Fruit fly (Drosophila melanogaster) whole organism, embryonic: ENCODE results near the gene shi.

Source experiments
- Adf1 ChIP-seq: fragments of 200-800 bp; sonication (Bioruptor generic); IDR thresholded peaks from 2 replicates; pipeline ENCODE4 v1.3.6; 2022; ENCODE audit warnings: missing biosample characterization, missing genetic modification characterization
- B-H1 ChIP-seq: fragments of 200-800 bp; sonication (Bioruptor generic); IDR thresholded peaks from 3 replicates; pipeline ENCODE4 v1.3.6; 2022; ENCODE audit warnings: missing biosample characterization, missing genetic modification characterization
- CG10654 ChIP-seq: fragments of 200-800 bp; sonication (Bioruptor generic); optimal IDR thresholded peaks from 2 replicates; lab custom pipeline; 2016; ENCODE audit warnings: missing biosample characterization, missing genetic modification characterization
- CG11398 ChIP-seq: fragments of 200-800 bp; sonication (Bioruptor generic); optimal IDR thresholded peaks from 2 replicates; lab custom pipeline; 2016; ENCODE audit warnings: missing biosample characterization, missing genetic modification characterization
- CG11695 ChIP-seq: fragments of 200-800 bp; sonication (Bioruptor generic); IDR thresholded peaks from 3 replicates; pipeline ENCODE4 v1.3.6; 2022; ENCODE audit warnings: missing biosample characterization, missing genetic modification characterization
- CG12391 ChIP-seq: fragments of 200-800 bp; sonication (Bioruptor generic); optimal IDR thresholded peaks from 3 replicates; lab custom pipeline; 2018; ENCODE audit warnings: missing biosample characterization, mild to moderate bottlenecking, missing genetic modification characterization, moderate library complexity
- CG15073 ChIP-seq: fragments of 200-800 bp; sonication (Bioruptor generic); optimal IDR thresholded peaks from 2 replicates; lab custom pipeline; 2016; ENCODE audit warnings: missing biosample characterization, missing genetic modification characterization
- CG15601 ChIP-seq: fragments of 200-800 bp; sonication (Bioruptor generic); optimal IDR thresholded peaks from 3 replicates; lab custom pipeline; 2019; ENCODE audit warnings: missing biosample characterization, mild to moderate bottlenecking, missing genetic modification characterization, moderate library complexity
- CG16815 ChIP-seq: fragments of 200-800 bp; sonication (Bioruptor generic); optimal IDR thresholded peaks from 3 replicates; lab custom pipeline; 2017; ENCODE audit warnings: missing biosample characterization, mild to moderate bottlenecking, missing genetic modification characterization
- CG17612 ChIP-seq: fragments of 200-800 bp; sonication (Bioruptor generic); IDR thresholded peaks from 2 replicates; pipeline ENCODE4 v1.3.6; 2022; ENCODE audit warnings: missing biosample characterization, missing genetic modification characterization
- CG2116 ChIP-seq: fragments of 200-800 bp; sonication (Bioruptor generic); optimal IDR thresholded peaks from 3 replicates; lab custom pipeline; 2018; ENCODE audit warnings: missing biosample characterization, mild to moderate bottlenecking, missing genetic modification characterization
- CG2120 ChIP-seq: fragments of 200-800 bp; sonication (Bioruptor generic); optimal IDR thresholded peaks from 3 replicates; lab custom pipeline; 2016; ENCODE audit warnings: missing biosample characterization, missing genetic modification characterization
- CG2678 ChIP-seq: fragments of 200-800 bp; sonication (Bioruptor generic); optimal IDR thresholded peaks from 3 replicates; lab custom pipeline; 2019; ENCODE audit warnings: missing biosample characterization, mild to moderate bottlenecking, missing genetic modification characterization, moderate library complexity
- CG30020 ChIP-seq: fragments of 200-800 bp; optimal IDR thresholded peaks from 2 replicates; lab custom pipeline; 2019; ENCODE audit warnings: missing biosample characterization, mild to moderate bottlenecking, missing genetic modification characterization, moderate library complexity
- CG33213 ChIP-seq: fragments of 200-800 bp; sonication (Bioruptor generic); optimal IDR thresholded peaks from 3 replicates; lab custom pipeline; 2016; ENCODE audit warnings: missing biosample characterization, missing genetic modification characterization
- CG3407 ChIP-seq: fragments of 200-800 bp; sonication (Bioruptor generic); optimal IDR thresholded peaks from 2 replicates; lab custom pipeline; 2018; ENCODE audit warnings: missing biosample characterization, mild to moderate bottlenecking, missing genetic modification characterization
- CG4617 ChIP-seq: fragments of 200-800 bp; sonication (Bioruptor generic); optimal IDR thresholded peaks from 3 replicates; lab custom pipeline; 2016; ENCODE audit warnings: missing biosample characterization, missing genetic modification characterization, borderline replicate concordance
- CG8290 ChIP-seq, 3 experiments: fragments of 200-800 bp; sonication (Bioruptor generic); optimal IDR thresholded peaks; 2 replicates each; lab custom pipeline; 2016 to 2019; ENCODE audit warnings: missing biosample characterization in 3 of 3, missing genetic modification characterization in 3 of 3, mild to moderate bottlenecking in 2 of 3, moderate library complexity in 1 of 3
- CG8478 ChIP-seq: fragments of >200 bp; optimal IDR thresholded peaks from 2 replicates; lab custom pipeline; 2018
- CoRest ChIP-seq: fragments of 200-800 bp; sonication (Bioruptor generic); optimal IDR thresholded peaks from 3 replicates; lab custom pipeline; 2018; ENCODE audit warnings: missing biosample characterization, mild to moderate bottlenecking, missing genetic modification characterization, moderate library complexity
- Doc3 ChIP-seq: fragments of 200-800 bp; sonication (Bioruptor generic); IDR thresholded peaks from 3 replicates; pipeline ENCODE4 v1.3.6; 2022; ENCODE audit warnings: missing biosample characterization, missing genetic modification characterization; ENCODE audit not compliant: partially characterized antibody
- Dp ChIP-seq: fragments of 200-800 bp; sonication (Bioruptor generic); optimal IDR thresholded peaks from 2 replicates; lab custom pipeline; 2018; ENCODE audit warnings: missing biosample characterization, mild to moderate bottlenecking, missing genetic modification characterization, moderate library complexity
- Dref ChIP-seq: fragments of 200-800 bp; sonication (Bioruptor generic); IDR thresholded peaks from 2 replicates; pipeline ENCODE4 v1.3.6; 2022; ENCODE audit warnings: missing biosample characterization, missing genetic modification characterization
- Fer1 ChIP-seq: fragments of 200-800 bp; sonication (Bioruptor generic); optimal IDR thresholded peaks from 2 replicates; lab custom pipeline; 2017; ENCODE audit warnings: missing biosample characterization, mild to moderate bottlenecking, missing genetic modification characterization
- H2.0 ChIP-seq: fragments of 200-800 bp; sonication (Bioruptor generic); IDR thresholded peaks from 2 replicates; pipeline ENCODE4 v1.3.6; 2022; ENCODE audit warnings: missing biosample characterization, missing genetic modification characterization
- HLH3B ChIP-seq: fragments of 200-800 bp; sonication (Bioruptor generic); IDR thresholded peaks from 2 replicates; pipeline ENCODE4 v1.3.6; 2022; ENCODE audit warnings: missing biosample characterization, missing genetic modification characterization
- Nf-YB ChIP-seq: fragments of 200-800 bp; sonication (Bioruptor generic); optimal IDR thresholded peaks from 3 replicates; lab custom pipeline; 2019; ENCODE audit warnings: missing biosample characterization, mild to moderate bottlenecking, missing genetic modification characterization, moderate library complexity
- Six4 ChIP-seq: fragments of 200-800 bp; sonication (Bioruptor generic); optimal IDR thresholded peaks from 2 replicates; lab custom pipeline; 2016; ENCODE audit warnings: missing biosample characterization, missing genetic modification characterization
- al ChIP-seq: fragments of 200-800 bp; sonication (Bioruptor generic); IDR thresholded peaks from 2 replicates; pipeline ENCODE4 v1.3.6; 2022; ENCODE audit warnings: missing biosample characterization, missing genetic modification characterization
- cg ChIP-seq: fragments of 200-800 bp; sonication (Bioruptor generic); optimal IDR thresholded peaks from 3 replicates; lab custom pipeline; 2019; ENCODE audit warnings: missing biosample characterization, mild to moderate bottlenecking, missing genetic modification characterization, moderate library complexity
- chn ChIP-seq: fragments of 200-800 bp; sonication (Bioruptor generic); optimal IDR thresholded peaks from 2 replicates; lab custom pipeline; 2016; ENCODE audit warnings: missing biosample characterization, missing genetic modification characterization
- cwo ChIP-seq: fragments of 200-800 bp; sonication (Bioruptor generic); optimal IDR thresholded peaks from 3 replicates; lab custom pipeline; 2017; ENCODE audit warnings: missing biosample characterization, missing genetic modification characterization, mild to moderate bottlenecking, moderate library complexity, missing genetic modification reagents
- da ChIP-seq: fragments of 200-800 bp; sonication (Bioruptor generic); optimal IDR thresholded peaks from 2 replicates; lab custom pipeline; 2016; ENCODE audit warnings: missing biosample characterization, missing genetic modification characterization
- dan ChIP-seq: fragments of 200-800 bp; sonication (Bioruptor generic); IDR thresholded peaks from 2 replicates; pipeline ENCODE4 v1.3.6; 2022; ENCODE audit warnings: missing biosample characterization, missing genetic modification characterization
- danr ChIP-seq: fragments of 200-800 bp; sonication (Bioruptor generic); IDR thresholded peaks from 2 replicates; pipeline ENCODE4 v1.3.6; 2022; ENCODE audit warnings: missing biosample characterization, missing genetic modification characterization
- dimm ChIP-seq: fragments of 200-800 bp; sonication (Bioruptor generic); IDR thresholded peaks from 2 replicates; pipeline ENCODE4 v1.3.6; 2022; ENCODE audit warnings: missing biosample characterization, missing genetic modification characterization
- ems ChIP-seq: fragments of 200-800 bp; sonication (Bioruptor generic); optimal IDR thresholded peaks from 3 replicates; lab custom pipeline; 2016; ENCODE audit warnings: missing biosample characterization, missing genetic modification characterization
- esg ChIP-seq: fragments of 200-800 bp; sonication (Bioruptor generic); conservative IDR thresholded peaks from 2 replicates; pipeline ENCODE4 v1.3.6; 2022; ENCODE audit warnings: missing biosample characterization, missing genetic modification characterization
- gfzf ChIP-seq: fragments of 200-800 bp; sonication (Bioruptor generic); optimal IDR thresholded peaks from 2 replicates; lab custom pipeline; 2016; ENCODE audit warnings: missing biosample characterization, mild to moderate bottlenecking, missing genetic modification characterization, moderate library complexity
- grau ChIP-seq: fragments of 200-800 bp; optimal IDR thresholded peaks from 3 replicates; lab custom pipeline; 2019; ENCODE audit warnings: missing biosample characterization, mild to moderate bottlenecking, missing genetic modification characterization, moderate library complexity
- grn ChIP-seq: fragments of 200-800 bp; sonication (Bioruptor generic); optimal IDR thresholded peaks from 3 replicates; lab custom pipeline; 2017; ENCODE audit warnings: missing biosample characterization, missing genetic modification characterization
- gt ChIP-seq: fragments of 200-800 bp; sonication (Bioruptor generic); IDR thresholded peaks from 2 replicates; pipeline ENCODE4 v1.3.6; 2022; ENCODE audit warnings: missing biosample characterization, missing genetic modification characterization
- jigr1 ChIP-seq: fragments of 200-800 bp; sonication (Bioruptor generic); IDR thresholded peaks from 3 replicates; pipeline ENCODE4 v1.3.6; 2022; ENCODE audit warnings: missing biosample characterization, missing genetic modification characterization
- jumu ChIP-seq: fragments of 200-800 bp; sonication (Bioruptor generic); optimal IDR thresholded peaks from 3 replicates; lab custom pipeline; 2016; ENCODE audit warnings: missing biosample characterization, missing genetic modification characterization
- nerfin-1 ChIP-seq: fragments of 200-800 bp; sonication (Bioruptor generic); optimal IDR thresholded peaks from 3 replicates; lab custom pipeline; 2019; ENCODE audit warnings: missing biosample characterization, mild to moderate bottlenecking, missing genetic modification characterization, moderate library complexity
- nerfin-2 ChIP-seq: fragments of 200-800 bp; sonication (Bioruptor generic); IDR thresholded peaks from 2 replicates; pipeline ENCODE4 v1.3.6; 2022; ENCODE audit warnings: missing biosample characterization, missing genetic modification characterization; ENCODE audit not compliant: partially characterized antibody
- p53 ChIP-seq: fragments of 200-800 bp; sonication (Bioruptor generic); optimal IDR thresholded peaks from 2 replicates; lab custom pipeline; 2016; ENCODE audit warnings: missing biosample characterization, missing genetic modification characterization
- row ChIP-seq: fragments of 200-800 bp; sonication (Bioruptor generic); IDR thresholded peaks from 3 replicates; pipeline ENCODE4 v1.3.6; 2022; ENCODE audit warnings: missing biosample characterization, missing genetic modification characterization
- ssp ChIP-seq: fragments of 200-800 bp; sonication (Bioruptor generic); IDR thresholded peaks from 2 replicates; pipeline ENCODE4 v1.3.6; 2022; ENCODE audit warnings: missing biosample characterization, missing genetic modification characterization
- tx ChIP-seq: fragments of 200-800 bp; sonication (Bioruptor generic); optimal IDR thresholded peaks from 2 replicates; lab custom pipeline; 2016; ENCODE audit warnings: missing biosample characterization, missing genetic modification characterization
- wek ChIP-seq: fragments of 200-800 bp; sonication (Bioruptor generic); optimal IDR thresholded peaks from 3 replicates; lab custom pipeline; 2018; ENCODE audit warnings: missing biosample characterization, mild to moderate bottlenecking, missing genetic modification characterization, moderate library complexity

The shi gene

dm6 chrX:15867863-15868262 is 24.1 kb upstream of the shi start, which contains the start of gene Gapdh2 (continued):
- TF ChIP-seq dimm (peak; percentile 96), CG30020 (tag; lab: Kevin White, UChicago) (peak; percentile 90), Nf-YB (GFP tag; lab: Kevin White, UChicago) (peak; percentile 92), CG8478 (lab: Kevin White, UChicago) (no peak), tx (GFP tag; lab: Kevin White, UChicago) (peak; percentile 94), jumu (peak; percentile 90), CG2120 (GFP tag; lab: Kevin White, UChicago) (peak; percentile 99), row (GFP tag; lab: Robert Waterston, UW) (peak; percentile 99), grau (tag; lab: Kevin White, UChicago) (peak; percentile 99), Dp (GFP tag; lab: Kevin White, UChicago) (peak; percentile 50), Doc3 (no peak), Dref (GFP tag; lab: Robert Waterston, UW) (peak; percentile 44), CG16815 (GFP tag; lab: Kevin White, UChicago) (peak; percentile 81), ssp (peak; percentile 91), CG15073 (GFP tag; lab: Kevin White, UChicago) (peak; percentile 84), chn (GFP tag; lab: Kevin White, UChicago) (peak; percentile 95), CG12391 (peak; percentile 99), al (GFP tag; lab: Robert Waterston, UW) (peak; percentile 98), p53 (peak; percentile 77), CG33213 (GFP tag; lab: Kevin White, UChicago) (peak; percentile 96), nerfin-2 (GFP tag; lab: Robert Waterston, UW) (no peak), CG11398 (GFP tag; lab: Kevin White, UChicago) (peak; percentile 93), gfzf (GFP tag; lab: Kevin White, UChicago) (peak; percentile 22), CG2116 (peak; percentile 88), Fer1 (peak; percentile 100), gt (no peak; the same call in none of the 2 replicates), cg (GFP tag; lab: Kevin White, UChicago) (peak; percentile 18), jigr1 (no peak; the same call in 2 of the 3 replicates), CoRest (tag; lab: Kevin White, UChicago) (peak; percentile 100), B-H1 (GFP tag; lab: Robert Waterston, UW) (peak; percentile 99), CG8290 (GFP tag; optimal IDR thresholded peaks at IDR 0.05; lab: Kevin White, UChicago) (peak; percentile 92), CG8290 (tag; optimal IDR thresholded peaks at IDR 0.05; lab: Kevin White, UChicago) (peak; percentile 81 to 98), CG15601 (tag; lab: Kevin White, UChicago) (peak; percentile 99), HLH3B (GFP tag; lab: Robert Waterston, UW) (peak; percentile 99), Adf1 (GFP tag; lab: Robert Waterston, UW) (peak; percentile 92), cwo (peak; percentile 99), da (GFP tag; lab: Kevin White, UChicago) (peak; percentile 89), ems (peak; percentile 98), esg (GFP tag; lab: Robert Waterston, UW) (peak; percentile 99), CG11695 (GFP tag; lab: Robert Waterston, UW) (peak; percentile 100), H2.0 (GFP tag; lab: Robert Waterston, UW) (peak; percentile 99), CG3407 (GFP tag; lab: Kevin White, UChicago) (peak; percentile 97), dan (GFP tag; lab: Robert Waterston, UW) (no peak), wek (GFP tag; lab: Kevin White, UChicago) (peak; percentile 96), grn (GFP tag; lab: Kevin White, UChicago) (peak; percentile 91), CG10654 (GFP tag; lab: Kevin White, UChicago) (peak; percentile 98), CG2678 (peak; percentile 100), CG17612 (GFP tag; lab: Robert Waterston, UW) (peak; percentile 98), CG4617 (peak; percentile 95), danr (peak; percentile 98; the same call in 1 of the 2 replicates), Six4 (GFP tag; lab: Kevin White, UChicago) (peak; percentile 98), nerfin-1 (tag; lab: Kevin White, UChicago) (peak; percentile 99)
